Fruit fly (Drosophila melanogaster) whole organism, embryonic: ENCODE data around the gene cindr.

Source experiments
- Antp ChIP-seq: fragments of 200-800 bp; sonication (Bioruptor generic); optimal IDR thresholded peaks from 3 replicates; lab custom pipeline; 2016; ENCODE audit warnings: missing biosample characterization, missing genetic modification characterization
- Atf6 ChIP-seq: fragments of 200-800 bp; sonication (Bioruptor generic); IDR thresholded peaks from 2 replicates; pipeline ENCODE4 v1.3.6; 2022; ENCODE audit warnings: missing biosample characterization, missing genetic modification characterization
- B-H2 ChIP-seq: fragments of 200-800 bp; sonication (Bioruptor generic); optimal IDR thresholded peaks from 2 replicates; lab custom pipeline; 2018; ENCODE audit warnings: missing biosample characterization, mild to moderate bottlenecking, missing genetic modification characterization
- Blimp-1 ChIP-seq: fragments of 200-800 bp; sonication (Bioruptor generic); optimal IDR thresholded peaks from 3 replicates; lab custom pipeline; 2018; ENCODE audit warnings: missing biosample characterization, missing genetic modification characterization, mild to moderate bottlenecking, moderate library complexity, missing genetic modification reagents
- CG10267 ChIP-seq: fragments of 200-800 bp; sonication (Bioruptor generic); optimal IDR thresholded peaks from 2 replicates; lab custom pipeline; 2018; ENCODE audit warnings: missing biosample characterization, mild to moderate bottlenecking, missing genetic modification characterization, moderate library complexity
- CG10979 ChIP-seq: fragments of 200-800 bp; sonication (Bioruptor generic); optimal IDR thresholded peaks from 2 replicates; lab custom pipeline; 2018; ENCODE audit warnings: missing biosample characterization, mild to moderate bottlenecking, missing genetic modification characterization, moderate library complexity
- CG11398 ChIP-seq: fragments of 200-800 bp; sonication (Bioruptor generic); optimal IDR thresholded peaks from 2 replicates; lab custom pipeline; 2016; ENCODE audit warnings: missing biosample characterization, missing genetic modification characterization
- CG15073 ChIP-seq: fragments of 200-800 bp; sonication (Bioruptor generic); optimal IDR thresholded peaks from 2 replicates; lab custom pipeline; 2016; ENCODE audit warnings: missing biosample characterization, missing genetic modification characterization
- CG15269 ChIP-seq: fragments of 200-800 bp; sonication (Bioruptor generic); optimal IDR thresholded peaks from 2 replicates; lab custom pipeline; 2018; ENCODE audit warnings: missing biosample characterization, mild to moderate bottlenecking, missing genetic modification characterization, moderate library complexity
- CG15601 ChIP-seq: fragments of 200-800 bp; sonication (Bioruptor generic); optimal IDR thresholded peaks from 3 replicates; lab custom pipeline; 2019; ENCODE audit warnings: missing biosample characterization, mild to moderate bottlenecking, missing genetic modification characterization, moderate library complexity
- CG17328 ChIP-seq: fragments of 200-800 bp; sonication (Bioruptor generic); IDR thresholded peaks from 2 replicates; pipeline ENCODE4 v1.3.6; 2022; ENCODE audit warnings: missing biosample characterization, missing genetic modification characterization
- CG2678 ChIP-seq: fragments of 200-800 bp; sonication (Bioruptor generic); optimal IDR thresholded peaks from 3 replicates; lab custom pipeline; 2019; ENCODE audit warnings: missing biosample characterization, mild to moderate bottlenecking, missing genetic modification characterization, moderate library complexity
- CG30403 ChIP-seq: fragments of 200-800 bp; sonication (Bioruptor generic); optimal IDR thresholded peaks from 3 replicates; lab custom pipeline; 2016; ENCODE audit warnings: missing biosample characterization, missing genetic modification characterization
- CG3163 ChIP-seq: fragments of 200-800 bp; sonication (Bioruptor generic); optimal IDR thresholded peaks from 3 replicates; lab custom pipeline; 2016; ENCODE audit warnings: missing biosample characterization, missing genetic modification characterization
- CG34422 ChIP-seq: fragments of 200-800 bp; sonication (Bioruptor generic); IDR thresholded peaks from 3 replicates; pipeline ENCODE4 v1.3.6; 2022; ENCODE audit warnings: missing biosample characterization, missing genetic modification characterization
- CG3838 ChIP-seq: fragments of 200-800 bp; sonication (Bioruptor generic); optimal IDR thresholded peaks from 3 replicates; lab custom pipeline; 2016; ENCODE audit warnings: missing biosample characterization, missing genetic modification characterization
- CG7839 ChIP-seq: fragments of 200-800 bp; sonication (Bioruptor generic); optimal IDR thresholded peaks from 3 replicates; lab custom pipeline; 2018; ENCODE audit warnings: missing biosample characterization, mild to moderate bottlenecking, missing genetic modification characterization, moderate library complexity
- CG9609 ChIP-seq: fragments of 200-800 bp; sonication (Bioruptor generic); optimal IDR thresholded peaks from 3 replicates; lab custom pipeline; 2016; ENCODE audit warnings: missing biosample characterization, missing genetic modification characterization
- Camta ChIP-seq: fragments of 200-800 bp; sonication (Bioruptor generic); optimal IDR thresholded peaks from 2 replicates; lab custom pipeline; 2016; ENCODE audit warnings: missing biosample characterization, missing genetic modification characterization
- Chrac-16 ChIP-seq: fragments of 200-800 bp; sonication (Bioruptor generic); optimal IDR thresholded peaks from 3 replicates; lab custom pipeline; 2016; ENCODE audit warnings: missing biosample characterization, missing genetic modification characterization
- Dp ChIP-seq: fragments of 200-800 bp; sonication (Bioruptor generic); optimal IDR thresholded peaks from 2 replicates; lab custom pipeline; 2018; ENCODE audit warnings: missing biosample characterization, mild to moderate bottlenecking, missing genetic modification characterization, moderate library complexity
- Fer2 ChIP-seq: fragments of 200-800 bp; sonication (Bioruptor generic); optimal IDR thresholded peaks from 2 replicates; lab custom pipeline; 2018; ENCODE audit warnings: missing biosample characterization, mild to moderate bottlenecking, missing genetic modification characterization, moderate library complexity
- Hr3 ChIP-seq: fragments of 200-800 bp; sonication (Bioruptor generic); optimal IDR thresholded peaks from 3 replicates; lab custom pipeline; 2016; ENCODE audit warnings: missing biosample characterization, missing genetic modification characterization
- Lhr ChIP-seq: fragments of 200-800 bp; sonication (Bioruptor generic); optimal IDR thresholded peaks from 3 replicates; lab custom pipeline; 2017; ENCODE audit warnings: mild to moderate bottlenecking, missing biosample characterization, missing genetic modification reagents, missing genetic modification characterization
- Med ChIP-seq: fragments of 200-800 bp; sonication (Bioruptor generic); peaks from one replicate; lab custom pipeline; 2016; ENCODE audit warnings: missing biosample characterization, missing genetic modification characterization, mild to moderate bottlenecking, inconsistent platforms, moderate library complexity
- Meics ChIP-seq: fragments of 200-800 bp; sonication (Bioruptor generic); optimal IDR thresholded peaks from 2 replicates; lab custom pipeline; 2017; ENCODE audit warnings: missing biosample characterization, mild to moderate bottlenecking, missing genetic modification characterization
- Pdp1 ChIP-seq, 2 experiments: fragments of 200-800 bp; sonication (Bioruptor generic); optimal IDR thresholded peaks; 3 replicates each; lab custom pipeline; 2016; ENCODE audit warnings: missing biosample characterization in 2 of 2, missing genetic modification characterization in 2 of 2, mild to moderate bottlenecking in 1 of 2, moderate library complexity in 1 of 2
- TFAM ChIP-seq: fragments of 200-800 bp; sonication (Bioruptor generic); optimal IDR thresholded peaks from 2 replicates; lab custom pipeline; 2017; ENCODE audit warnings: missing biosample characterization, missing genetic modification characterization, inconsistent platforms
- Xrp1 ChIP-seq: fragments of 200-800 bp; sonication (Bioruptor generic); IDR thresholded peaks from 2 replicates; pipeline ENCODE4 v1.3.6; 2022; ENCODE audit warnings: missing biosample characterization, missing genetic modification characterization
- dysf ChIP-seq: fragments of 200-800 bp; sonication (Bioruptor generic); IDR thresholded peaks from 3 replicates; pipeline ENCODE4 v1.3.6; 2022; ENCODE audit warnings: missing biosample characterization, missing genetic modification characterization
- ems ChIP-seq: fragments of 200-800 bp; sonication (Bioruptor generic); optimal IDR thresholded peaks from 3 replicates; lab custom pipeline; 2016; ENCODE audit warnings: missing biosample characterization, missing genetic modification characterization
- fru ChIP-seq: fragments of >200 bp; optimal IDR thresholded peaks from 2 replicates; lab custom pipeline; 2017
- gem ChIP-seq: fragments of 200-800 bp; sonication (Bioruptor generic); optimal IDR thresholded peaks from 2 replicates; lab custom pipeline; 2019; ENCODE audit warnings: missing biosample characterization, mild to moderate bottlenecking, missing genetic modification characterization, moderate library complexity
- grau ChIP-seq: fragments of 200-800 bp; optimal IDR thresholded peaks from 3 replicates; lab custom pipeline; 2019; ENCODE audit warnings: missing biosample characterization, mild to moderate bottlenecking, missing genetic modification characterization, moderate library complexity
- hb ChIP-seq: fragments of 200-800 bp; sonication (Bioruptor generic); IDR thresholded peaks from 3 replicates; pipeline ENCODE4 v1.3.6; 2022; ENCODE audit warnings: missing biosample characterization, missing genetic modification characterization; ENCODE audit not compliant: partially characterized antibody
- jumu ChIP-seq: fragments of 200-800 bp; sonication (Bioruptor generic); optimal IDR thresholded peaks from 3 replicates; lab custom pipeline; 2016; ENCODE audit warnings: missing biosample characterization, missing genetic modification characterization
- kah ChIP-seq: fragments of 200-800 bp; sonication (Bioruptor generic); optimal IDR thresholded peaks from 2 replicates; lab custom pipeline; 2018; ENCODE audit warnings: missing biosample characterization, mild to moderate bottlenecking, missing genetic modification characterization
- nom ChIP-seq: fragments of 200-800 bp; sonication (Bioruptor generic); optimal IDR thresholded peaks from 2 replicates; lab custom pipeline; 2017; ENCODE audit warnings: missing biosample characterization, missing genetic modification characterization, mild to moderate bottlenecking, moderate library complexity, missing genetic modification reagents
- odd ChIP-seq: fragments of 200-800 bp; sonication (Bioruptor generic); optimal IDR thresholded peaks from 2 replicates; lab custom pipeline; 2017; ENCODE audit warnings: missing biosample characterization, mild to moderate bottlenecking, missing genetic modification characterization
- org-1 ChIP-seq: fragments of 200-800 bp; sonication (Bioruptor generic); optimal IDR thresholded peaks from 2 replicates; lab custom pipeline; 2017; ENCODE audit warnings: missing biosample characterization, missing genetic modification characterization
- peb ChIP-seq: fragments of 200-800 bp; sonication (Bioruptor generic); IDR thresholded peaks from 2 replicates; pipeline ENCODE4 v1.3.6; 2022; ENCODE audit warnings: missing biosample characterization, missing genetic modification characterization
- rib ChIP-seq: fragments of 200-800 bp; sonication (Bioruptor generic); IDR thresholded peaks from 2 replicates; pipeline ENCODE4 v1.3.6; 2022; ENCODE audit warnings: missing biosample characterization, missing genetic modification characterization
- row ChIP-seq: fragments of 200-800 bp; sonication (Bioruptor generic); IDR thresholded peaks from 3 replicates; pipeline ENCODE4 v1.3.6; 2022; ENCODE audit warnings: missing biosample characterization, missing genetic modification characterization
- sna ChIP-seq: fragments of 200-800 bp; sonication (Bioruptor generic); IDR thresholded peaks from 2 replicates; pipeline ENCODE4 v1.3.6; 2022; ENCODE audit warnings: missing biosample characterization, missing genetic modification characterization; ENCODE audit not compliant: partially characterized antibody
- so ChIP-seq: fragments of 200-800 bp; sonication (Bioruptor generic); IDR thresholded peaks from 3 replicates; pipeline ENCODE4 v1.3.6; 2022; ENCODE audit warnings: missing biosample characterization, missing genetic modification characterization
- toy ChIP-seq: fragments of 200-800 bp; sonication (Bioruptor generic); IDR thresholded peaks from 2 replicates; pipeline ENCODE4 v1.3.6; 2022; ENCODE audit warnings: missing biosample characterization, missing genetic modification characterization
- tx ChIP-seq: fragments of 200-800 bp; sonication (Bioruptor generic); optimal IDR thresholded peaks from 2 replicates; lab custom pipeline; 2016; ENCODE audit warnings: missing biosample characterization, missing genetic modification characterization
- zf30C ChIP-seq: fragments of 200-800 bp; sonication (Bioruptor generic); optimal IDR thresholded peaks from 3 replicates; lab custom pipeline; 2018; ENCODE audit warnings: missing biosample characterization, mild to moderate bottlenecking, missing genetic modification characterization
- zfh1 ChIP-seq: fragments of 200-800 bp; sonication (Bioruptor generic); IDR thresholded peaks from 3 replicates; pipeline ENCODE4 v1.3.6; 2022; ENCODE audit warnings: missing biosample characterization, missing genetic modification characterization

The cindr gene

dm6 chr3R:30814597-30815252, 6.3 kb downstream of the cindr start (continued):
- no peak for TF ChIP-seq toy (GFP tag; lab: Robert Waterston, UW)
- TF ChIP-seq Meics: peak; percentile 31
- TF ChIP-seq ems (GFP tag; lab: Kevin White, UChicago): no peak
- TF ChIP-seq odd: no peak
- TF ChIP-seq nom (GFP tag; lab: Kevin White, UChicago): no peak
- TF ChIP-seq Pdp1 (GFP tag; optimal IDR thresholded peaks at IDR 0.05; lab: Kevin White, UChicago): peak in 1 of 2 experiments; percentile 16
- peak; percentile 38 for TF ChIP-seq Blimp-1 (GFP tag; lab: Kevin White, UChicago)
- peak; percentile 15 for TF ChIP-seq CG11398 (GFP tag; lab: Kevin White, UChicago)
- peak; percentile 58 for TF ChIP-seq Atf6
- peak; percentile 18 for TF ChIP-seq jumu (GFP tag; lab: Kevin White, UChicago)
- peak; percentile 85 for TF ChIP-seq Med (GFP tag; lab: Kevin White, UChicago)
- no peak for TF ChIP-seq rib (GFP tag; lab: Robert Waterston, UW)
- peak; percentile 42 for TF ChIP-seq Antp (GFP tag; lab: Kevin White, UChicago)
- no peak for TF ChIP-seq CG15073 (GFP tag; lab: Kevin White, UChicago)
- peak; percentile 29 for TF ChIP-seq CG30403 (GFP tag; lab: Kevin White, UChicago)
- peak; percentile 54 for TF ChIP-seq gem
- 0 out of 3 replicates have a peak, but pooled peaks have one; percentile 34 for TF ChIP-seq so (GFP tag; lab: Robert Waterston, UW)
- 0 out of 3 replicates have a peak, but pooled peaks have one; percentile 31 for TF ChIP-seq CG34422
- TF ChIP-seq Xrp1 (GFP tag; lab: Robert Waterston, UW): peak; percentile 47; the same call in 1 of the 2 replicates
- peak; percentile 7 for TF ChIP-seq zf30C
- TF ChIP-seq CG15269: peak; percentile 20
- TF ChIP-seq CG10267: no peak
- peak; percentile 17 for TF ChIP-seq CG2678 (tag; lab: Kevin White, UChicago)
- peak; percentile 66 for TF ChIP-seq CG10979 (tag; lab: Kevin White, UChicago)
- TF ChIP-seq CG15601: peak; percentile 3
- TF ChIP-seq Hr3 (GFP tag; lab: Kevin White, UChicago): peak; percentile 38
- TF ChIP-seq B-H2 (GFP tag; lab: Kevin White, UChicago): no peak
- 0 out of 2 replicates have a peak, but pooled peaks have one; percentile 9 for TF ChIP-seq peb (GFP tag; lab: Robert Waterston, UW)
- TF ChIP-seq Camta: no peak
- TF ChIP-seq CG3838 (GFP tag; lab: Kevin White, UChicago): no peak
- TF ChIP-seq org-1: peak; percentile 28
- peak; percentile 21; the same call in 1 of the 3 replicates for TF ChIP-seq zfh1 (GFP tag; lab: Robert Waterston, UW)
- TF ChIP-seq kah (GFP tag; lab: Kevin White, UChicago): no peak
- TF ChIP-seq CG3163 (GFP tag; lab: Kevin White, UChicago): no peak
- TF ChIP-seq TFAM (GFP tag; lab: Kevin White, UChicago): no peak
- TF ChIP-seq hb (GFP tag; lab: Robert Waterston, UW): 0 out of 3 replicates have a peak, but pooled peaks have one; percentile 16
- TF ChIP-seq Chrac-16 (GFP tag; lab: Kevin White, UChicago): no peak
- peak; percentile 37; the same call in 1 of the 2 replicates for TF ChIP-seq CG17328 (GFP tag; lab: Robert Waterston, UW)
- peak; percentile 48 for TF ChIP-seq CG7839 (tag; lab: Kevin White, UChicago)
- TF ChIP-seq row (GFP tag; lab: Robert Waterston, UW): peak; percentile 67
- no peak for TF ChIP-seq Fer2
- no peak for TF ChIP-seq Lhr (GFP tag; lab: Kevin White, UChicago)
- TF ChIP-seq grau: peak; percentile 19
- TF ChIP-seq sna (GFP tag; lab: Robert Waterston, UW): no peak
- TF ChIP-seq tx: peak; percentile 23
- TF ChIP-seq CG9609 (GFP tag; lab: Kevin White, UChicago): peak; percentile 27
- no peak for TF ChIP-seq Dp
- peak; percentile 62 for TF ChIP-seq dysf (GFP tag; lab: Robert Waterston, UW)
- TF ChIP-seq fru (lab: Kevin White, UChicago): no peak
